Fruit fly (Drosophila melanogaster) whole organism, wandering third instar larva: ENCODE data around the gene CG11178.

Experiments used
- N ChIP-seq: fragments of >200 bp; optimal IDR thresholded peaks from 2 replicates; lab custom pipeline; 2018; ENCODE audit warnings: missing biosample characterization, missing external identifiers, missing genetic modification characterization
- OdsH ChIP-seq: fragments of 200-800 bp; sonication (Bioruptor generic); optimal IDR thresholded peaks from 2 replicates; lab custom pipeline; 2016; ENCODE audit warnings: missing biosample characterization, mild to moderate bottlenecking, missing genetic modification characterization
- br ChIP-seq: fragments of 200-800 bp; sonication (Bioruptor generic); optimal IDR thresholded peaks from 2 replicates; lab custom pipeline; 2016; ENCODE audit warnings: missing biosample characterization, missing genetic modification characterization
- dsf ChIP-seq: sonication (Bioruptor generic); optimal IDR thresholded peaks from 2 replicates; lab custom pipeline; 2016; ENCODE audit warnings: missing biosample characterization, missing genetic modification characterization, borderline replicate concordance
- lola ChIP-seq: fragments of >200 bp; optimal IDR thresholded peaks from 2 replicates; lab custom pipeline; 2017; ENCODE audit warnings: missing biosample characterization, missing genetic modification characterization
- pan ChIP-seq: fragments of >200 bp; optimal IDR thresholded peaks from 2 replicates; lab custom pipeline; 2017
- usp ChIP-seq: fragments of >200 bp; optimal IDR thresholded peaks from 2 replicates; lab custom pipeline; 2017; ENCODE audit warnings: missing biosample characterization, missing genetic modification characterization
- woc ChIP-seq: sonication (Bioruptor generic); optimal IDR thresholded peaks from 2 replicates; lab custom pipeline; 2016; ENCODE audit warnings: missing biosample characterization, mild to moderate bottlenecking, missing genetic modification characterization

dm6 chrX:13563042-13563441, 42.4 kb upstream of the CG11178 start:
- TF ChIP-seq dsf (GFP tag; lab: Kevin White, UChicago) (no peak), lola (GFP tag; lab: Kevin White, UChicago) (no peak), woc (GFP tag; lab: Kevin White, UChicago) (no peak), pan (lab: Kevin White, UChicago) (no peak), br (GFP tag; lab: Kevin White, UChicago) (no peak), N (GFP tag; lab: Kevin White, UChicago) (no peak), usp (GFP tag; lab: Kevin White, UChicago) (no peak), OdsH (GFP tag; lab: Kevin White, UChicago) (no peak)
